Worm (Caenorhabditis elegans) whole organism, L4 larva: ENCODE results near the gene catp-2.

Experiments
- F26F4.8 ChIP-seq: fragments of 200-800 bp; sonication (Bioruptor generic); conservative IDR thresholded peaks from 2 replicates; pipeline ENCODE4 v1.3.6; 2022; ENCODE audit warnings: missing genetic modification characterization, missing compliant biosample characterization
- F37D6.2 ChIP-seq: sonication (generic microtip); optimal IDR thresholded peaks from 2 replicates; lab custom pipeline; 2016; ENCODE audit warnings: mild to moderate bottlenecking, missing genetic modification characterization, missing compliant biosample characterization
- R02D3.7 ChIP-seq: fragments of 150-350 bp; sonication (generic microtip); optimal IDR thresholded peaks from 3 replicates; lab custom pipeline; 2014; ENCODE audit warnings: missing biosample characterization, missing genetic modification characterization
- ZK337.2 ChIP-seq: fragments of 200-800 bp; sonication (Bioruptor generic); IDR thresholded peaks from 2 replicates; pipeline ENCODE4 v1.3.6; 2022; ENCODE audit warnings: missing genetic modification reagents, missing genetic modification characterization, missing compliant biosample characterization
- aha-1 ChIP-seq: fragments of 150-350 bp; peaks from one replicate; lab custom pipeline; 2014; ENCODE audit warnings: missing biosample characterization, missing genetic modification characterization
- duxl-1 ChIP-seq: sonication (generic microtip); optimal IDR thresholded peaks from 2 replicates; lab custom pipeline; 2016; ENCODE audit warnings: mild to moderate bottlenecking, missing genetic modification characterization, moderate library complexity, missing compliant biosample characterization; ENCODE audit not compliant: poor library complexity
- fos-1 ChIP-seq: fragments of 150-350 bp; optimal IDR thresholded peaks from 2 replicates; lab custom pipeline; 2014; ENCODE audit warnings: missing biosample characterization, missing genetic modification characterization
- hlh-30 ChIP-seq: sonication (generic microtip); optimal IDR thresholded peaks from 2 replicates; lab custom pipeline; 2017; ENCODE audit warnings: antibody characterized with exemption, mild to moderate bottlenecking, missing genetic modification characterization, missing compliant biosample characterization; ENCODE audit not compliant: insufficient read depth
- mep-1 ChIP-seq: fragments of 150-350 bp; sonication (generic microtip); optimal IDR thresholded peaks from 3 replicates; lab custom pipeline; 2014; ENCODE audit warnings: missing biosample characterization, missing genetic modification characterization
- nhr-11 ChIP-seq: fragments of 150-350 bp; optimal IDR thresholded peaks from 2 replicates; lab custom pipeline; 2014; ENCODE audit warnings: missing biosample characterization, missing genetic modification characterization
- nhr-76 ChIP-seq: fragments of 150-350 bp; optimal IDR thresholded peaks from 2 replicates; lab custom pipeline; 2014; ENCODE audit warnings: missing biosample characterization, missing genetic modification characterization
- pha-4 ChIP-seq, 2 experiments: fragments of 150-350 bp in 1 of 2; fragments of 200-800 bp in 1 of 2; sonication (Bioruptor generic) in 1 of 2; IDR thresholded peaks in 1 of 2; optimal IDR thresholded peaks in 1 of 2; 2 replicates each; pipeline versions ENCODE4 v1.3.6 to Lab custom; 2014 to 2022; ENCODE audit warnings: missing genetic modification characterization in 2 of 2, missing genetic modification reagents in 2 of 2, missing biosample characterization in 1 of 2, missing compliant biosample characterization in 1 of 2
- snpc-4 ChIP-seq: fragments of 150-350 bp; optimal IDR thresholded peaks from 2 replicates; lab custom pipeline; 2014; ENCODE audit warnings: missing biosample characterization, missing genetic modification characterization
- unc-62 ChIP-seq, 3 experiments: fragments of 150-350 bp in 1 of 3; sonication (generic microtip); optimal IDR thresholded peaks in 2 of 3; peaks in 1 of 3; 1 replicate in 1 of 3; 2 replicates in 2 of 3; lab custom pipeline; 2014 to 2017; ENCODE audit warnings: missing biosample characterization in 3 of 3, missing genetic modification characterization in 3 of 3, missing genetic modification reagents in 3 of 3, missing genotype in 1 of 3

ce11 chrV:4895744-4896143 lies 38.8 kb upstream of the catp-2 start, which contains the start of gene ugt-9:
- no peak for TF ChIP-seq hlh-30 (tag; lab: Kevin White, UChicago)
- TF ChIP-seq aha-1 (tag; lab: Kevin White, UChicago), result no peak
- TF ChIP-seq pha-4 (GFP tag; IDR thresholded peaks at IDR 0.05; lab: Robert Waterston, UW), result no peak
- no peak for TF ChIP-seq pha-4 (tag; optimal IDR thresholded peaks at IDR 0.05; lab: Kevin White, UChicago)
- no peak for TF ChIP-seq duxl-1 (tag; lab: Kevin White, UChicago)
- TF ChIP-seq nhr-76 (tag; lab: Kevin White, UChicago), result no peak
- no peak for TF ChIP-seq F37D6.2
- TF ChIP-seq nhr-11 (tag; lab: Kevin White, UChicago), result no peak
- TF ChIP-seq ZK337.2 (GFP tag; lab: Robert Waterston, UW), result no peak
- no peak for TF ChIP-seq R02D3.7 (tag; lab: Kevin White, UChicago)
- no peak for TF ChIP-seq mep-1 (tag; lab: Kevin White, UChicago)
- no peak for TF ChIP-seq fos-1 (tag; lab: Kevin White, UChicago)
- TF ChIP-seq snpc-4, result no peak
- no peak for TF ChIP-seq F26F4.8 (GFP tag; lab: Robert Waterston, UW)
- TF ChIP-seq unc-62 (GFP tag; optimal IDR thresholded peaks at IDR 0.05 in 1 of 2; lab: Kevin White, UChicago), result peak in 1 of 2 experiments; percentile 84
- no peak for TF ChIP-seq unc-62 (tag; optimal IDR thresholded peaks at IDR 0.05; lab: Kevin White, UChicago)
